Worm (Caenorhabditis elegans) whole organism, late embryonic: ENCODE measurements around the gene ttyh-1.

ENCODE experiments used
- ceh-9 ChIP-seq: sonication (generic microtip); optimal IDR thresholded peaks from 2 replicates; lab custom pipeline; 2016; ENCODE audit warnings: mild to moderate bottlenecking, missing genetic modification characterization, inconsistent platforms, missing compliant biosample characterization
- elt-2 ChIP-seq: sonication (generic microtip); optimal IDR thresholded peaks from 2 replicates; lab custom pipeline; 2016; ENCODE audit warnings: missing genetic modification reagents, missing genetic modification characterization, missing compliant biosample characterization
- pat-9 ChIP-seq: fragments of 200-800 bp; sonication (Bioruptor generic); optimal IDR thresholded peaks from 2 replicates; lab custom pipeline; 2018; ENCODE audit warnings: mild to moderate bottlenecking, missing genetic modification characterization, moderate library complexity, missing compliant biosample characterization

DNA sequence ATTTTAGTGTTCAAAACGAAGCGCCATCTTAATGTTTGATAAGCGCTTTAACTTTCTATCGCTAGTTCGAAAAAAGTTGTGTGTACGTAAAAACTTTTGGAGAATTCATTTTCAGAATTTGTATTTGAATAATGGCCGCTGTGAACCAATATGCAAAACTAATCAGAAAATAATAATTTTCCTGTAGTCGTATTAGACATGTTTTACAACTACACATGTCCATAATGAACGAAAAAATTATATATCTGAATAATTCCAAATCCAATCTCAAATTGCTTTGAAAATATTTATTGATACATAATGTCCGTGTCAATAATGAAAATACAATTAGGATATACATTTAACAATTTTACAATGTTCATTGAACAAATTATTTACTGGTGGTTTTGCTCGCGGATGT, 38.3 kb downstream of the ttyh-1 start:
- TF ChIP-seq ceh-9: no peak
- no peak for TF ChIP-seq pat-9 (tag; lab: Kevin White, UChicago)
- TF ChIP-seq elt-2 (tag; lab: Kevin White, UChicago): no peak
